Fruit fly (Drosophila melanogaster): ENCODE data around the gene hzg.

The hzg gene

DNA sequence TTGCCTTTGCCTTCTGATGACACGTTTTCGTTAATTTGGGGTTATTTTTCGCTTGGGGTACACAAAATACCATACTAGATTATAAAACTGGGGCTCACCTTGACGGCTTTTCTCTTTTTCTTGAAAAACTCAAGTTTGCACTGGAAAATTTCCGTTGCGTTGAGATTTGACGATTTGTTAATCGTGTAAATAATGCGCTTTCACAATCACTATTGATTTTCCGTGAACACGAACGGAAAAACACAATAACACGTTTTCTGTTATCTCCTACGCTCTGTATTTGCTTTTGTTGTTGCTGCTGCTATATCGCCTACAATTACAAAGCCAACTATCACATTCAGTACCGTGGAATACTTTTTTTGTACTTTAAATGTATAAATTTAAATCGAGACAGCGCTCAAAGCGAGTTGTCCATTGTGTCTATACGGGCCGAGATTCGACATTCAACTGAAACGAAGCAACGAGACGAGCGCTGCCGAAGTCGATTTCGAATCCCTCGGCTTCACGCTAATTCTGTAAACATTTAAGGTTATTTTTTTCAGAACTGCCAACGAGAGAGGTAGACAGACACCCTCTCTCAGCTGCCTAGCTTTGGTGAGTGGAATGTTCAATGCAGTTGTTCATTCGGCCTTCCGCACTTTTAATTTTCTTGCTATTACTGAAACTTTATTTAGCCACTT is 42.0 kb upstream of the hzg start (continued):
- TF ChIP-seq tup (GFP tag; optimal IDR thresholded peaks at IDR 0.05): no peak
- no peak for TF ChIP-seq Doc3 (GFP tag; IDR thresholded peaks at IDR 0.05; ENCODE audit: partially characterized antibody)
- peak; percentile 65 for TF ChIP-seq NFAT (GFP tag; IDR thresholded peaks at IDR 0.05)
- no peak for TF ChIP-seq CG6272 (GFP tag; IDR thresholded peaks at IDR 0.05)
- no peak for TF ChIP-seq fru (optimal IDR thresholded peaks at IDR 0.05)
- peak; percentile 62 for TF ChIP-seq Drgx (GFP tag; IDR thresholded peaks at IDR 0.05)
- TF ChIP-seq twi (tag; optimal IDR thresholded peaks at IDR 0.05): no peak
- no peak for TF ChIP-seq nom (GFP tag; optimal IDR thresholded peaks at IDR 0.05)
- peak; percentile 5 for TF ChIP-seq schlank (tag; optimal IDR thresholded peaks at IDR 0.05)
- peak; percentile 52 for TF ChIP-seq tap (tag; optimal IDR thresholded peaks at IDR 0.05)
- TF ChIP-seq CG17328 (GFP tag; IDR thresholded peaks at IDR 0.05): peak; percentile 49; the same call in 1 of the 2 replicates
- TF ChIP-seq nau (GFP tag; optimal IDR thresholded peaks at IDR 0.05): peak; percentile 52
- TF ChIP-seq CG13894 (tag; optimal IDR thresholded peaks at IDR 0.05): peak; percentile 73
- no peak; the same call in 1 of the 2 replicates for TF ChIP-seq Atf6 (GFP tag; IDR thresholded peaks at IDR 0.05)
- TF ChIP-seq dm (GFP tag; optimal IDR thresholded peaks at IDR 0.05): no peak
- no peak for TF ChIP-seq Opbp (GFP tag; IDR thresholded peaks at IDR 0.05; ENCODE audit: partially characterized antibody)
- TF ChIP-seq sna (GFP tag; IDR thresholded peaks at IDR 0.05; ENCODE audit: partially characterized antibody): no peak
- TF ChIP-seq CG42726 (GFP tag; IDR thresholded peaks at IDR 0.05; ENCODE audit: partially characterized antibody): peak; percentile 26; the same call in 1 of the 2 replicates
- no peak for TF ChIP-seq ap (GFP tag; IDR thresholded peaks at IDR 0.05)
- TF ChIP-seq CG34224 (GFP tag; IDR thresholded peaks at IDR 0.05; ENCODE audit: partially characterized antibody): peak; percentile 54
- no peak for TF ChIP-seq CG2889 (GFP tag; IDR thresholded peaks at IDR 0.05)
- TF ChIP-seq en (GFP tag; optimal IDR thresholded peaks at IDR 0.05): no peak
- TF ChIP-seq CG12299 (tag; optimal IDR thresholded peaks at IDR 0.05): peak; percentile 47
- TF ChIP-seq insv (GFP tag; optimal IDR thresholded peaks at IDR 0.05): no peak
- TF ChIP-seq CG30403 (GFP tag; optimal IDR thresholded peaks at IDR 0.05): no peak
- TF ChIP-seq Ets65A (GFP tag): no peak
- TF ChIP-seq zen2 (GFP tag; IDR thresholded peaks at IDR 0.05; ENCODE audit: partially characterized antibody): no peak
- TF ChIP-seq bigmax (GFP tag; optimal IDR thresholded peaks at IDR 0.05): peak; percentile 94
- no peak for TF ChIP-seq CG13424 (tag; optimal IDR thresholded peaks at IDR 0.05)
- no peak for TF ChIP-seq zen (tag; optimal IDR thresholded peaks at IDR 0.05)
- peak; percentile 40 for TF ChIP-seq Fer3 (tag; optimal IDR thresholded peaks at IDR 0.05)
- TF ChIP-seq ems (GFP tag; optimal IDR thresholded peaks at IDR 0.05): no peak
- TF ChIP-seq Lhr (GFP tag; optimal IDR thresholded peaks at IDR 0.05): no peak
- TF ChIP-seq stc (GFP tag; IDR thresholded peaks at IDR 0.05): no peak
- no peak for TF ChIP-seq Oli (tag; optimal IDR thresholded peaks at IDR 0.05)
- TF ChIP-seq CG31388 (GFP tag; optimal IDR thresholded peaks at IDR 0.05): no peak
- TF ChIP-seq dmrt11E (tag; optimal IDR thresholded peaks at IDR 0.05): no peak
- no peak for TF ChIP-seq hkb (optimal IDR thresholded peaks at IDR 0.05)
- no peak; the same call in 1 of the 2 replicates for TF ChIP-seq hkb (GFP tag; IDR thresholded peaks at IDR 0.05)
- TF ChIP-seq CG30431 (GFP tag; optimal IDR thresholded peaks at IDR 0.05): no peak
- no peak for TF ChIP-seq unc-4 (GFP tag; IDR thresholded peaks at IDR 0.05; ENCODE audit: partially characterized antibody)
- peak; percentile 11 for TF ChIP-seq Asciz (GFP tag; optimal IDR thresholded peaks at IDR 0.05)
- TF ChIP-seq maf-S (GFP tag; optimal IDR thresholded peaks at IDR 0.05): no peak
- TF ChIP-seq Poxn (GFP tag; IDR thresholded peaks at IDR 0.05): no peak
- no peak for TF ChIP-seq BtbVII (GFP tag; optimal IDR thresholded peaks at IDR 0.05)
- no peak for TF ChIP-seq dysf (GFP tag; IDR thresholded peaks at IDR 0.05)
- no peak for TF ChIP-seq CG6683 (GFP tag; optimal IDR thresholded peaks at IDR 0.05)
- no peak for TF ChIP-seq CG10209 (GFP tag; optimal IDR thresholded peaks at IDR 0.05)
- no peak for TF ChIP-seq CG17612 (GFP tag; IDR thresholded peaks at IDR 0.05)
- TF ChIP-seq Hsf (GFP tag; optimal IDR thresholded peaks at IDR 0.05): no peak
